Worm (Caenorhabditis elegans) whole organism, mixed stage, embryonic: ENCODE data around the gene Y37E11B.10.

Experiments used
- M03D4.4 ChIP-seq: sonication (generic microtip); optimal IDR thresholded peaks from 2 replicates; lab custom pipeline; 2017; ENCODE audit warnings: mild to moderate bottlenecking, missing genetic modification characterization, missing compliant biosample characterization
- bed-3 ChIP-seq: fragments of 200-800 bp; sonication (Bioruptor generic); optimal IDR thresholded peaks from 3 replicates; lab custom pipeline; 2018; ENCODE audit warnings: mild to moderate bottlenecking, missing genetic modification characterization, moderate library complexity, missing compliant biosample characterization
- blmp-1 ChIP-seq: fragments of 150-350 bp; optimal IDR thresholded peaks from 2 replicates; lab custom pipeline; 2014; ENCODE audit warnings: missing biosample characterization, missing genetic modification characterization
- ceh-39 ChIP-seq: fragments of 150-350 bp; optimal IDR thresholded peaks from 2 replicates; lab custom pipeline; 2014; ENCODE audit warnings: missing biosample characterization, missing genetic modification characterization
- ceh-43 ChIP-seq: fragments of 200-800 bp; sonication (Bioruptor generic); optimal IDR thresholded peaks from 2 replicates; lab custom pipeline; 2018; ENCODE audit warnings: mild to moderate bottlenecking, missing genetic modification characterization, moderate library complexity, missing compliant biosample characterization
- ces-1 ChIP-seq: fragments of 150-350 bp; optimal IDR thresholded peaks from 2 replicates; lab custom pipeline; 2014; ENCODE audit warnings: missing biosample characterization, missing genetic modification reagents, missing genetic modification characterization
- cnd-1 ChIP-seq: fragments of 200-800 bp; sonication (Bioruptor generic); optimal IDR thresholded peaks from 2 replicates; lab custom pipeline; 2018; ENCODE audit warnings: mild to moderate bottlenecking, missing genetic modification characterization, missing compliant biosample characterization
- drap-1 ChIP-seq: fragments of 200-800 bp; sonication (Bioruptor generic); optimal IDR thresholded peaks from 3 replicates; lab custom pipeline; 2018; ENCODE audit warnings: mild to moderate bottlenecking, missing genetic modification characterization, missing compliant biosample characterization
- elt-1 ChIP-seq: sonication (generic microtip); optimal IDR thresholded peaks from 2 replicates; lab custom pipeline; 2017; ENCODE audit warnings: missing genetic modification characterization, mild to moderate bottlenecking, missing compliant biosample characterization, antibody characterized with exemption, moderate library complexity, borderline replicate concordance; ENCODE audit not compliant: insufficient read depth
- elt-3 ChIP-seq: fragments of 150-350 bp; optimal IDR thresholded peaks from 2 replicates; lab custom pipeline; 2014; ENCODE audit warnings: missing biosample characterization, missing genetic modification characterization
- flh-1 ChIP-seq: fragments of 200-800 bp; sonication (Bioruptor generic); optimal IDR thresholded peaks from 2 replicates; lab custom pipeline; 2018; ENCODE audit warnings: mild to moderate bottlenecking, missing genetic modification characterization, moderate library complexity, missing compliant biosample characterization
- ham-2 ChIP-seq: fragments of 200-800 bp; sonication (Bioruptor generic); optimal IDR thresholded peaks from 2 replicates; lab custom pipeline; 2018; ENCODE audit warnings: mild to moderate bottlenecking, missing genetic modification characterization, missing compliant biosample characterization
- hlh-1 ChIP-seq: fragments of 150-350 bp; optimal IDR thresholded peaks from 2 replicates; lab custom pipeline; 2014; ENCODE audit warnings: missing biosample characterization, missing genetic modification reagents, missing genetic modification characterization
- lin-13 ChIP-seq: fragments of 150-350 bp; optimal IDR thresholded peaks from 2 replicates; lab custom pipeline; 2014; ENCODE audit warnings: missing biosample characterization, missing genetic modification characterization
- lin-32 ChIP-seq: fragments of 200-800 bp; sonication (Bioruptor generic); optimal IDR thresholded peaks from 2 replicates; lab custom pipeline; 2018; ENCODE audit warnings: mild to moderate bottlenecking, missing genetic modification characterization, missing compliant biosample characterization
- lsy-2 ChIP-seq: fragments of 150-350 bp; optimal IDR thresholded peaks from 2 replicates; lab custom pipeline; 2014; ENCODE audit warnings: missing biosample characterization, missing genetic modification characterization
- mab-5 ChIP-seq: fragments of 150-350 bp; optimal IDR thresholded peaks from 2 replicates; lab custom pipeline; 2014; ENCODE audit warnings: missing biosample characterization, missing genetic modification characterization
- mls-2 ChIP-seq: sonication (generic microtip); optimal IDR thresholded peaks from 2 replicates; lab custom pipeline; 2016; ENCODE audit warnings: mild to moderate bottlenecking, missing genetic modification characterization, moderate library complexity, missing compliant biosample characterization
- nhr-12 ChIP-seq: fragments of 150-350 bp; optimal IDR thresholded peaks from 2 replicates; lab custom pipeline; 2014; ENCODE audit warnings: missing biosample characterization, missing genetic modification characterization
- nhr-2 ChIP-seq: fragments of 150-350 bp; optimal IDR thresholded peaks from 2 replicates; lab custom pipeline; 2014; ENCODE audit warnings: missing biosample characterization, missing genetic modification characterization
- nhr-237 ChIP-seq: fragments of 150-350 bp; optimal IDR thresholded peaks from 2 replicates; lab custom pipeline; 2014; ENCODE audit warnings: missing biosample characterization, missing genetic modification characterization
- nhr-76 ChIP-seq: sonication (generic microtip); optimal IDR thresholded peaks from 2 replicates; lab custom pipeline; 2017; ENCODE audit warnings: missing biosample characterization, missing genetic modification characterization
- pha-4 ChIP-seq: fragments of 150-350 bp; optimal IDR thresholded peaks from 2 replicates; lab custom pipeline; 2018; ENCODE audit warnings: missing biosample characterization, missing genetic modification reagents, missing genetic modification characterization
- sem-2 ChIP-seq: fragments of 200-800 bp; sonication (Bioruptor generic); optimal IDR thresholded peaks from 2 replicates; lab custom pipeline; 2018; ENCODE audit warnings: mild to moderate bottlenecking, missing genetic modification characterization, missing compliant biosample characterization
- snpc-4 ChIP-seq: fragments of 150-350 bp; optimal IDR thresholded peaks from 2 replicates; lab custom pipeline; 2014; ENCODE audit warnings: missing biosample characterization, missing genetic modification characterization
- sptf-1 ChIP-seq: sonication (generic microtip); optimal IDR thresholded peaks from 2 replicates; lab custom pipeline; 2017; ENCODE audit warnings: mild to moderate bottlenecking, missing genetic modification characterization, moderate library complexity, missing compliant biosample characterization
- tbx-8 ChIP-seq: fragments of 200-800 bp; sonication (Bioruptor generic); optimal IDR thresholded peaks from 2 replicates; lab custom pipeline; 2018; ENCODE audit warnings: mild to moderate bottlenecking, missing genetic modification characterization, moderate library complexity, missing compliant biosample characterization
- unc-120 ChIP-seq: sonication (generic microtip); optimal IDR thresholded peaks from 2 replicates; lab custom pipeline; 2017; ENCODE audit warnings: missing genetic modification characterization, missing compliant biosample characterization; ENCODE audit not compliant: poor library complexity, severe bottlenecking
- unc-39 ChIP-seq: fragments of 150-350 bp; optimal IDR thresholded peaks from 2 replicates; lab custom pipeline; 2014; ENCODE audit warnings: missing biosample characterization, missing genetic modification characterization
- unc-62 ChIP-seq: fragments of 150-350 bp; optimal IDR thresholded peaks from 2 replicates; lab custom pipeline; 2014; ENCODE audit warnings: missing biosample characterization, missing genetic modification reagents, missing genetic modification characterization
- zip-8 ChIP-seq: fragments of 150-350 bp; optimal IDR thresholded peaks from 2 replicates; lab custom pipeline; 2014; ENCODE audit warnings: missing biosample characterization, missing genetic modification characterization

Y37E11B.10 gene

ce11 chrIV:3644863-3645378 is 38.7 kb upstream of the Y37E11B.10 start:
- TF ChIP-seq pha-4 (tag; lab: Kevin White, UChicago) (no peak), snpc-4 (no peak), lin-13 (tag; lab: Kevin White, UChicago) (no peak), unc-62 (no peak), nhr-12 (tag; lab: Kevin White, UChicago) (no peak), unc-39 (tag; lab: Kevin White, UChicago) (no peak), ces-1 (GFP tag; lab: Kevin White, UChicago) (no peak), hlh-1 (tag; lab: Kevin White, UChicago) (no peak), nhr-237 (tag; lab: Kevin White, UChicago) (no peak), nhr-2 (no peak), lsy-2 (no peak), lin-32 (GFP tag; lab: Kevin White, UChicago) (no peak), elt-1 (no peak)

ce11 chrIV:3642189-3642588 is 35.9 kb upstream of the Y37E11B.10 start, which contains the start of gene CC8.3:
Gene CC8.3, minus strand, starts transcription at chrIV:3642289.
- TF ChIP-seq bed-3 (GFP tag; lab: Kevin White, UChicago) (no peak), elt-3 (tag; lab: Kevin White, UChicago) (no peak), lsy-2 (no peak), sem-2 (no peak), zip-8 (no peak), cnd-1 (tag; lab: Kevin White, UChicago) (no peak), blmp-1 (no peak), mab-5 (tag; lab: Kevin White, UChicago) (no peak), flh-1 (GFP tag; lab: Kevin White, UChicago) (no peak), drap-1 (GFP tag; lab: Kevin White, UChicago) (no peak), lin-13 (tag; lab: Kevin White, UChicago) (no peak), ces-1 (GFP tag; lab: Kevin White, UChicago) (no peak), nhr-2 (no peak), unc-39 (tag; lab: Kevin White, UChicago) (no peak), ceh-39 (tag; lab: Kevin White, UChicago) (no peak), nhr-12 (tag; lab: Kevin White, UChicago) (no peak), nhr-76 (tag; lab: Kevin White, UChicago) (no peak), hlh-1 (tag; lab: Kevin White, UChicago) (no peak)
- TF ChIP-seq, all 35 proteins: peak for 0

ce11 chrIV:3638250-3638926 is 32.1 kb upstream of the Y37E11B.10 start:
- TF ChIP-seq ceh-43 (GFP tag; lab: Kevin White, UChicago) (no peak), sptf-1 (tag; lab: Kevin White, UChicago) (no peak), bed-3 (GFP tag; lab: Kevin White, UChicago) (no peak), ces-1 (GFP tag; lab: Kevin White, UChicago) (no peak), hlh-1 (tag; lab: Kevin White, UChicago) (no peak), zip-8 (no peak), M03D4.4 (tag; lab: Kevin White, UChicago) (no peak), flh-1 (GFP tag; lab: Kevin White, UChicago) (no peak), drap-1 (GFP tag; lab: Kevin White, UChicago) (no peak), unc-120 (tag; lab: Kevin White, UChicago) (no peak), ham-2 (no peak), lin-13 (tag; lab: Kevin White, UChicago) (no peak), lin-32 (GFP tag; lab: Kevin White, UChicago) (no peak), blmp-1 (no peak), unc-39 (tag; lab: Kevin White, UChicago) (no peak)
- TF ChIP-seq, all 35 proteins: peak for 0

ce11 chrIV:3636528-3637129 is 30.4 kb upstream of the Y37E11B.10 start, which contains the start of gene madf-9:
Gene madf-9, plus strand, starts transcription at chrIV:3637079.
- TF ChIP-seq pha-4 (tag; lab: Kevin White, UChicago) (peak; percentile 51), nhr-237 (tag; lab: Kevin White, UChicago) (peak; percentile 51), sptf-1 (tag; lab: Kevin White, UChicago) (peak; percentile 56), mls-2 (tag; lab: Kevin White, UChicago) (peak; percentile 32), flh-1 (GFP tag; lab: Kevin White, UChicago) (peak; percentile 34), sem-2 (no peak), tbx-8 (GFP tag; lab: Kevin White, UChicago) (no peak), drap-1 (GFP tag; lab: Kevin White, UChicago) (peak; percentile 42)
